Worm (Caenorhabditis elegans) whole organism, L4 larva: ENCODE measurements around the gene F59B1.4.

Experiments used
- D1046.2 ChIP-seq: fragments of 200-800 bp; sonication (Bioruptor generic); IDR thresholded peaks from 2 replicates; pipeline ENCODE4 v1.3.6; 2022; ENCODE audit warnings: missing genetic modification characterization, missing compliant biosample characterization
- ZK546.5 ChIP-seq, 2 experiments: sonication (generic microtip); optimal IDR thresholded peaks; 2 replicates each; lab custom pipeline; 2017; ENCODE audit warnings: missing biosample characterization in 2 of 2, missing genetic modification characterization in 2 of 2
- aha-1 ChIP-seq: fragments of 150-350 bp; peaks from one replicate; lab custom pipeline; 2014; ENCODE audit warnings: missing biosample characterization, missing genetic modification characterization
- ama-1 ChIP-seq: fragments of 150-350 bp; optimal IDR thresholded peaks from 2 replicates; lab custom pipeline; 2014; ENCODE audit warnings: inconsistent platforms, mixed read lengths
- arid-1 ChIP-seq: fragments of 200-800 bp; sonication (Bioruptor generic); conservative IDR thresholded peaks from 2 replicates; pipeline ENCODE4 v1.3.6; 2022; ENCODE audit warnings: missing genetic modification reagents, missing genetic modification characterization, missing compliant biosample characterization
- ceh-28 ChIP-seq: fragments of 150-350 bp; optimal IDR thresholded peaks from 2 replicates; lab custom pipeline; 2014; ENCODE audit warnings: missing biosample characterization, missing genetic modification reagents, missing genetic modification characterization
- ceh-32 ChIP-seq: sonication (generic microtip); optimal IDR thresholded peaks from 2 replicates; lab custom pipeline; 2016; ENCODE audit warnings: mild to moderate bottlenecking, missing genetic modification characterization, missing compliant biosample characterization; ENCODE audit not compliant: poor library complexity
- daf-16 ChIP-seq, 3 experiments: sonication (generic microtip); optimal IDR thresholded peaks; 2 replicates each; lab custom pipeline; 2016 to 2017; ENCODE audit warnings: missing genetic modification characterization in 3 of 3, missing genetic modification reagents in 3 of 3, mild to moderate bottlenecking in 2 of 3, missing compliant biosample characterization in 2 of 3, missing biosample characterization in 1 of 3, moderate library complexity in 1 of 3
- dmd-6 ChIP-seq: fragments of 200-800 bp; sonication (Bioruptor generic); IDR thresholded peaks from 2 replicates; pipeline ENCODE4 v1.3.6; 2022; ENCODE audit warnings: missing genetic modification reagents, missing genetic modification characterization, missing compliant biosample characterization
- dmd-8 ChIP-seq: fragments of 200-800 bp; sonication (Bioruptor generic); IDR thresholded peaks from 2 replicates; pipeline ENCODE4 v1.3.6; 2022; ENCODE audit warnings: missing genetic modification characterization, missing compliant biosample characterization
- dmd-9 ChIP-seq: fragments of 200-800 bp; sonication (Bioruptor generic); IDR thresholded peaks from 2 replicates; pipeline ENCODE4 v1.3.6; 2022; ENCODE audit warnings: missing genetic modification reagents, missing genetic modification characterization, missing compliant biosample characterization
- duxl-1 ChIP-seq: sonication (generic microtip); optimal IDR thresholded peaks from 2 replicates; lab custom pipeline; 2016; ENCODE audit warnings: mild to moderate bottlenecking, missing genetic modification characterization, moderate library complexity, missing compliant biosample characterization; ENCODE audit not compliant: poor library complexity
- dve-1 ChIP-seq: sonication (generic microtip); optimal IDR thresholded peaks from 2 replicates; lab custom pipeline; 2017; ENCODE audit warnings: antibody characterized with exemption, mild to moderate bottlenecking, missing genetic modification characterization, missing compliant biosample characterization; ENCODE audit not compliant: insufficient read depth
- egl-27 ChIP-seq: sonication (generic microtip); optimal IDR thresholded peaks from 3 replicates; lab custom pipeline; 2017; ENCODE audit warnings: missing biosample characterization, missing genetic modification reagents, missing genetic modification characterization
- hlh-11 ChIP-seq: fragments of 200-800 bp; sonication (Bioruptor generic); optimal IDR thresholded peaks from 2 replicates; lab custom pipeline; 2018; ENCODE audit warnings: mild to moderate bottlenecking, missing genetic modification characterization, missing compliant biosample characterization
- hlh-30 ChIP-seq: sonication (generic microtip); optimal IDR thresholded peaks from 2 replicates; lab custom pipeline; 2017; ENCODE audit warnings: antibody characterized with exemption, mild to moderate bottlenecking, missing genetic modification characterization, missing compliant biosample characterization; ENCODE audit not compliant: insufficient read depth
- madf-9 ChIP-seq: fragments of 200-800 bp; sonication (Bioruptor generic); conservative IDR thresholded peaks from 2 replicates; pipeline ENCODE4 v1.3.6; 2022; ENCODE audit warnings: missing genetic modification reagents, missing genetic modification characterization, missing compliant biosample characterization
- mdl-1 ChIP-seq, 2 experiments: fragments of 150-350 bp in 1 of 2; sonication (generic microtip) in 1 of 2; optimal IDR thresholded peaks; 2 replicates each; lab custom pipeline; 2014 to 2017; ENCODE audit warnings: missing biosample characterization in 2 of 2, missing genetic modification characterization in 2 of 2
- mep-1 ChIP-seq: fragments of 150-350 bp; sonication (generic microtip); optimal IDR thresholded peaks from 3 replicates; lab custom pipeline; 2014; ENCODE audit warnings: missing biosample characterization, missing genetic modification characterization
- nhr-102 ChIP-seq: sonication (generic microtip); optimal IDR thresholded peaks from 2 replicates; lab custom pipeline; 2016; ENCODE audit warnings: mild to moderate bottlenecking, missing genetic modification characterization, moderate library complexity, missing compliant biosample characterization
- nhr-111 ChIP-seq: fragments of 200-800 bp; sonication (Bioruptor generic); optimal IDR thresholded peaks from 2 replicates; lab custom pipeline; 2018; ENCODE audit warnings: mild to moderate bottlenecking, missing genetic modification characterization, missing compliant biosample characterization
- nhr-237 ChIP-seq: sonication (generic microtip); optimal IDR thresholded peaks from 2 replicates; lab custom pipeline; 2017; ENCODE audit warnings: missing biosample characterization, missing genetic modification characterization
- nhr-28 ChIP-seq: fragments of 150-350 bp; optimal IDR thresholded peaks from 2 replicates; lab custom pipeline; 2014; ENCODE audit warnings: missing biosample characterization, missing genetic modification characterization
- nhr-41 ChIP-seq: fragments of 200-800 bp; sonication (Bioruptor generic); IDR thresholded peaks from 2 replicates; pipeline ENCODE4 v1.3.6; 2022; ENCODE audit warnings: missing genetic modification reagents, missing genetic modification characterization, missing compliant biosample characterization
- nhr-76 ChIP-seq: fragments of 150-350 bp; optimal IDR thresholded peaks from 2 replicates; lab custom pipeline; 2014; ENCODE audit warnings: missing biosample characterization, missing genetic modification characterization
- php-3 ChIP-seq: fragments of 200-800 bp; sonication (Bioruptor generic); IDR thresholded peaks from 2 replicates; pipeline ENCODE4 v1.3.6; 2022; ENCODE audit warnings: missing genetic modification reagents, missing genetic modification characterization, missing compliant biosample characterization
- pqm-1 ChIP-seq: sonication (generic microtip); optimal IDR thresholded peaks from 2 replicates; lab custom pipeline; 2017; ENCODE audit warnings: missing biosample characterization, missing genetic modification characterization
- saeg-2 ChIP-seq: fragments of 200-800 bp; sonication (Bioruptor generic); IDR thresholded peaks from 2 replicates; pipeline ENCODE4 v1.3.6; 2022; ENCODE audit warnings: missing genetic modification reagents, missing genetic modification characterization, missing compliant biosample characterization
- set-16 ChIP-seq: fragments of 200-800 bp; sonication (Bioruptor generic); IDR thresholded peaks from 2 replicates; pipeline ENCODE4 v1.3.6; 2022; ENCODE audit warnings: missing genetic modification reagents, missing genetic modification characterization, missing compliant biosample characterization
- tag-97 ChIP-seq: fragments of 200-800 bp; sonication (Bioruptor generic); IDR thresholded peaks from 2 replicates; pipeline ENCODE4 v1.3.6; 2022; ENCODE audit warnings: missing genetic modification characterization, missing compliant biosample characterization
- unc-39 ChIP-seq: sonication (generic microtip); optimal IDR thresholded peaks from 2 replicates; lab custom pipeline; 2017; ENCODE audit warnings: missing biosample characterization, missing genetic modification characterization
- unc-62 ChIP-seq, 3 experiments: fragments of 150-350 bp in 1 of 3; sonication (generic microtip); optimal IDR thresholded peaks in 2 of 3; peaks in 1 of 3; 1 replicate in 1 of 3; 2 replicates in 2 of 3; lab custom pipeline; 2014 to 2017; ENCODE audit warnings: missing biosample characterization in 3 of 3, missing genetic modification characterization in 3 of 3, missing genetic modification reagents in 3 of 3, missing genotype in 1 of 3
- zfp-3 ChIP-seq: fragments of 200-800 bp; sonication (Bioruptor generic); conservative IDR thresholded peaks from 2 replicates; pipeline ENCODE4 v1.3.6; 2022; ENCODE audit warnings: missing genetic modification reagents, missing genetic modification characterization, missing compliant biosample characterization
- zip-2 ChIP-seq: fragments of 150-350 bp; optimal IDR thresholded peaks from 2 replicates; lab custom pipeline; 2014; ENCODE audit warnings: missing biosample characterization, missing genetic modification characterization
- ztf-7 ChIP-seq: fragments of 150-350 bp; optimal IDR thresholded peaks from 2 replicates; lab custom pipeline; 2014; ENCODE audit warnings: missing biosample characterization, missing genetic modification characterization

Gene F59B1.4

ce11 chrV:3582086-3582485, 44.8 kb downstream of the F59B1.4 start (continued):
- TF ChIP-seq tag-97 (GFP tag; lab: Robert Waterston, UW) (no peak), dmd-8 (GFP tag; lab: Robert Waterston, UW) (0 out of 2 replicates have a peak, but pooled peaks have one; percentile 37), ama-1 (lab: Kevin White, UChicago) (no peak), duxl-1 (peak; percentile 25), zip-2 (tag; lab: Kevin White, UChicago) (no peak), ZK546.5 (tag; optimal IDR thresholded peaks at IDR 0.05; lab: Kevin White, UChicago) (no peak), madf-9 (GFP tag; lab: Robert Waterston, UW) (0 out of 2 replicates have a peak, but pooled peaks have one; percentile 4), nhr-76 (no peak), pqm-1 (tag; lab: Kevin White, UChicago) (no peak), ceh-32 (tag; lab: Kevin White, UChicago) (no peak), egl-27 (tag; lab: Kevin White, UChicago) (no peak), dmd-9 (GFP tag; lab: Robert Waterston, UW) (no peak), nhr-102 (peak; percentile 1), nhr-111 (GFP tag; lab: Kevin White, UChicago) (no peak)

ce11 chrV:3581643-3582042, 45.2 kb downstream of the F59B1.4 start:
- no peak for TF ChIP-seq saeg-2 (GFP tag; lab: Robert Waterston, UW)
- no peak for TF ChIP-seq arid-1
- no peak for TF ChIP-seq dve-1 (tag; lab: Kevin White, UChicago)
- no peak for TF ChIP-seq zfp-3 (GFP tag; lab: Robert Waterston, UW)
- TF ChIP-seq set-16 (GFP tag; lab: Robert Waterston, UW), result peak; percentile 80
- peak in 1 of 2 experiments; percentile 75 for TF ChIP-seq unc-62 (GFP tag; optimal IDR thresholded peaks at IDR 0.05 in 1 of 2; lab: Kevin White, UChicago)
- no peak for TF ChIP-seq unc-62 (tag; optimal IDR thresholded peaks at IDR 0.05; lab: Kevin White, UChicago)
- no peak for TF ChIP-seq unc-39 (tag; lab: Kevin White, UChicago)
- no peak for TF ChIP-seq ztf-7
- TF ChIP-seq, all 104 proteins: peak for 2

ce11 chrV:3581034-3581433, 45.8 kb downstream of the F59B1.4 start:
- TF ChIP-seq mdl-1 (tag; optimal IDR thresholded peaks at IDR 0.05; lab: Kevin White, UChicago) (peak in 1 of 2 experiments; percentile 4), ceh-28 (no peak), daf-16 (GFP tag; optimal IDR thresholded peaks at IDR 0.05; lab: Kevin White, UChicago) (peak in 1 of 2 experiments; percentile 20), daf-16 (tag; optimal IDR thresholded peaks at IDR 0.05; lab: Kevin White, UChicago) (peak; percentile 88), nhr-237 (no peak), mep-1 (tag; lab: Kevin White, UChicago) (no peak), hlh-11 (tag; lab: Kevin White, UChicago) (peak; percentile 9), hlh-30 (peak; percentile 36), nhr-28 (tag; lab: Kevin White, UChicago) (peak; percentile 20), D1046.2 (GFP tag; lab: Robert Waterston, UW) (no peak), dve-1 (tag; lab: Kevin White, UChicago) (peak; percentile 35), aha-1 (tag; lab: Kevin White, UChicago) (peak; percentile 92)

ce11 chrV:3580385-3580784, 46.5 kb downstream of the F59B1.4 start:
- TF ChIP-seq nhr-41 (no peak), pqm-1 (tag; lab: Kevin White, UChicago) (peak; percentile 50), nhr-28 (tag; lab: Kevin White, UChicago) (peak; percentile 51), php-3 (0 out of 2 replicates have a peak, but pooled peaks have one; percentile 45), mdl-1 (tag; optimal IDR thresholded peaks at IDR 0.05; lab: Kevin White, UChicago) (no peak), dmd-6 (peak; percentile 30; the same call in 1 of the 2 replicates), hlh-11 (tag; lab: Kevin White, UChicago) (peak; percentile 16), daf-16 (GFP tag; optimal IDR thresholded peaks at IDR 0.05; lab: Kevin White, UChicago) (no peak), daf-16 (tag; optimal IDR thresholded peaks at IDR 0.05; lab: Kevin White, UChicago) (peak; percentile 97)
